Worm (Caenorhabditis elegans) whole organism, late embryonic: ENCODE results near the gene ttbk-2.1.
"Not testable (repeated sequence)": the region's sequence is repeated elsewhere in the genome, so short reads cannot be mapped to it uniquely, and the experiment has no call there.

ENCODE experiments used
- F13H6.1 ChIP-seq: sonication (generic microtip); optimal IDR thresholded peaks from 2 replicates; lab custom pipeline; 2016; ENCODE audit warnings: missing genetic modification characterization, missing compliant biosample characterization
- ama-1 ChIP-seq: fragments of 150-350 bp; optimal IDR thresholded peaks from 2 replicates; lab custom pipeline; 2014
- ceh-14 ChIP-seq: sonication (generic microtip); optimal IDR thresholded peaks from 2 replicates; lab custom pipeline; 2016; ENCODE audit warnings: missing genotype, missing genetic modification characterization, missing compliant biosample characterization
- ceh-19 ChIP-seq: fragments of 200-800 bp; sonication (Bioruptor generic); optimal IDR thresholded peaks from 2 replicates; lab custom pipeline; 2018; ENCODE audit warnings: mild to moderate bottlenecking, missing genetic modification characterization, missing compliant biosample characterization
- ceh-2 ChIP-seq: sonication (generic microtip); optimal IDR thresholded peaks from 2 replicates; lab custom pipeline; 2016; ENCODE audit warnings: missing genotype, missing genetic modification characterization, missing compliant biosample characterization
- ceh-24 ChIP-seq: sonication (generic microtip); optimal IDR thresholded peaks from 2 replicates; lab custom pipeline; 2016; ENCODE audit warnings: mild to moderate bottlenecking, missing genetic modification characterization, missing compliant biosample characterization
- ceh-34 ChIP-seq: sonication (generic microtip); optimal IDR thresholded peaks from 2 replicates; lab custom pipeline; 2016; ENCODE audit warnings: mild to moderate bottlenecking, missing genetic modification characterization, missing compliant biosample characterization
- ceh-6 ChIP-seq: fragments of 200-800 bp; sonication (Bioruptor generic); optimal IDR thresholded peaks from 2 replicates; lab custom pipeline; 2018; ENCODE audit warnings: mild to moderate bottlenecking, missing genetic modification characterization, missing compliant biosample characterization
- dmd-4 ChIP-seq: sonication (generic microtip); optimal IDR thresholded peaks from 2 replicates; lab custom pipeline; 2016; ENCODE audit warnings: borderline replicate concordance, missing genetic modification characterization, missing compliant biosample characterization
- dve-1 ChIP-seq: sonication (generic microtip); optimal IDR thresholded peaks from 2 replicates; lab custom pipeline; 2017; ENCODE audit warnings: antibody characterized with exemption, mild to moderate bottlenecking, missing genetic modification characterization, missing compliant biosample characterization
- eyg-1 ChIP-seq: sonication (generic microtip); optimal IDR thresholded peaks from 2 replicates; lab custom pipeline; 2016; ENCODE audit warnings: missing genotype, missing genetic modification characterization, missing compliant biosample characterization
- fkh-10 ChIP-seq: fragments of 150-350 bp; optimal IDR thresholded peaks from 2 replicates; lab custom pipeline; 2014; ENCODE audit warnings: missing biosample characterization, missing genetic modification reagents, missing genetic modification characterization
- fkh-6 ChIP-seq: sonication (generic microtip); optimal IDR thresholded peaks from 2 replicates; lab custom pipeline; 2016; ENCODE audit warnings: missing genetic modification characterization, missing compliant biosample characterization
- hlh-15 ChIP-seq: sonication (generic microtip); optimal IDR thresholded peaks from 2 replicates; lab custom pipeline; 2016; ENCODE audit warnings: missing genetic modification characterization, missing compliant biosample characterization
- hlh-6 ChIP-seq: sonication (generic microtip); optimal IDR thresholded peaks from 2 replicates; lab custom pipeline; 2016; ENCODE audit warnings: missing genotype, missing genetic modification characterization, missing compliant biosample characterization
- mec-3 ChIP-seq: sonication (generic microtip); optimal IDR thresholded peaks from 2 replicates; lab custom pipeline; 2016; ENCODE audit warnings: borderline replicate concordance, missing genetic modification characterization, missing compliant biosample characterization
- nhr-11 ChIP-seq: fragments of 150-350 bp; optimal IDR thresholded peaks from 2 replicates; lab custom pipeline; 2014; ENCODE audit warnings: missing biosample characterization, missing genetic modification characterization
- nhr-232 ChIP-seq: sonication (generic microtip); optimal IDR thresholded peaks from 2 replicates; lab custom pipeline; 2016; ENCODE audit warnings: missing genetic modification characterization, missing compliant biosample characterization
- npax-4 ChIP-seq: sonication (generic microtip); optimal IDR thresholded peaks from 2 replicates; lab custom pipeline; 2016; ENCODE audit warnings: missing genetic modification characterization, missing compliant biosample characterization
- pax-1 ChIP-seq: fragments of 150-350 bp; optimal IDR thresholded peaks from 2 replicates; lab custom pipeline; 2014; ENCODE audit warnings: missing biosample characterization, missing genetic modification characterization
- pha-2 ChIP-seq: sonication (generic microtip); optimal IDR thresholded peaks from 2 replicates; lab custom pipeline; 2017; ENCODE audit warnings: mild to moderate bottlenecking, missing genetic modification characterization, missing compliant biosample characterization
- pha-4 ChIP-seq: fragments of 150-350 bp; optimal IDR thresholded peaks from 2 replicates; lab custom pipeline; 2018; ENCODE audit warnings: missing biosample characterization, missing genetic modification reagents, missing genetic modification characterization
- ref-2 ChIP-seq: sonication (generic microtip); optimal IDR thresholded peaks from 2 replicates; lab custom pipeline; 2016; ENCODE audit warnings: missing genetic modification characterization, missing compliant biosample characterization
- sox-2 ChIP-seq: fragments of 200-800 bp; sonication (Bioruptor generic); IDR thresholded peaks from 2 replicates; pipeline ENCODE4 v1.3.6; 2022; ENCODE audit warnings: missing genetic modification reagents, missing genetic modification characterization, missing compliant biosample characterization
- syd-9 ChIP-seq: sonication (generic microtip); optimal IDR thresholded peaks from 2 replicates; lab custom pipeline; 2016; ENCODE audit warnings: mild to moderate bottlenecking, missing genetic modification characterization, moderate library complexity, missing compliant biosample characterization
- tbx-2 ChIP-seq: sonication (generic microtip); optimal IDR thresholded peaks from 2 replicates; lab custom pipeline; 2016; ENCODE audit warnings: missing genetic modification characterization, missing compliant biosample characterization
- unc-3 ChIP-seq, 2 experiments: fragments of 200-800 bp in 1 of 2; sonication (Bioruptor generic) in 1 of 2; sonication (generic microtip) in 1 of 2; conservative IDR thresholded peaks in 1 of 2; optimal IDR thresholded peaks in 1 of 2; 2 replicates each; pipeline versions ENCODE4 v1.3.6 to Lab custom; 2016 to 2022; ENCODE audit warnings: missing compliant biosample characterization in 2 of 2, missing genetic modification characterization in 2 of 2, missing genetic modification reagents in 1 of 2
- unc-55 ChIP-seq: sonication (generic microtip); optimal IDR thresholded peaks from 2 replicates; lab custom pipeline; 2017; ENCODE audit warnings: missing biosample characterization, missing genetic modification reagents, missing genetic modification characterization
- unc-86 ChIP-seq: sonication (generic microtip); optimal IDR thresholded peaks from 2 replicates; lab custom pipeline; 2016; ENCODE audit warnings: missing genetic modification characterization, missing compliant biosample characterization
- zip-5 ChIP-seq: sonication (generic microtip); optimal IDR thresholded peaks from 2 replicates; lab custom pipeline; 2016; ENCODE audit warnings: missing genetic modification characterization, missing compliant biosample characterization

ttbk-2.1 gene

DNA sequence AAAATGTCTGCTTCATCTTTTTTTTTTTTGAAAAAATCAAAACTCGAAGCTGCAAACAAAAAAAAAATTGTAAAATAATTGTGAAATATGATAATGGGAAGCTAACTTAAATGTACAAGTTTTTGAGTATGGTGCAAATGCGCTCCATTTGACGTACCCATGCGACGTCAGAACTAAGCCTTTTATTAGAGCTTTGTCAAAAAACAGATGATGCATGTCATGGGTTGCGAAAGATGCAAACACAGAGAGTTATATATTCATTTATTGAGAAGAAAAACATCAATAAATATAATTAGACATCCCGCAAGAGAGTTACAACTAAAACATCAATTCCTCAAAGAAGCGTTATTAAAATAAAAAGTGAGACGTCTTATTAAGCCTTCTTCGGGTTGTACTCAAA is 36.0 kb downstream of the ttbk-2.1 start:
- TF ChIP-seq syd-9 (tag; lab: Kevin White, UChicago), result no peak
- no peak for TF ChIP-seq ceh-34 (tag; lab: Kevin White, UChicago)
- no peak for TF ChIP-seq nhr-11 (tag; lab: Kevin White, UChicago)
- no peak for TF ChIP-seq pha-4
- TF ChIP-seq dve-1 (tag; lab: Kevin White, UChicago), result no peak
- no peak for TF ChIP-seq tbx-2 (tag; lab: Kevin White, UChicago)
- TF ChIP-seq, all 69 proteins: peak for 0

DNA sequence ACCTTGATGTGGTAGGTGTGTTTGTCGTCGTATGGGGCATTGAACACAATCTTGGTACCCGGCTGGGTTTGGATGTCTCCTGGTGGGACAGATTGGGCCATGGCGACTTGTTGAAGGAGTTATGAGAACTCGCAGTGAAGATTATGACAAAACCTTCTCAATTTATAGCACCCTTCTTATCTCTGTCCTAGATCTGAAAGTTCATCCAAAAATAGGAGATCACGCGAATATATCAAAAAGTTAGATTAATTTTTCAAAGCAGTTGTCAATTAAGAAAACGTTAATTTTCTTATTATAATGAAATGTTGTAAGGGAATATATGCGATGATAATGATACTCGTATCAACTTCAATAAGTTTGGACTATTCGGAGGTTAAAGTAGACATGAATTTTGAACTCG is 36.8 kb downstream of the ttbk-2.1 start, which contains the start of gene msp-51:
Gene msp-51 (minus strand): TSS at position 101 of the 400 bp plus-strand sequence.
- TF ChIP-seq eyg-1 (tag; lab: Kevin White, UChicago); mec-3 (tag; lab: Kevin White, UChicago); ama-1 (lab: Kevin White, UChicago): not testable (repeated sequence)

DNA sequence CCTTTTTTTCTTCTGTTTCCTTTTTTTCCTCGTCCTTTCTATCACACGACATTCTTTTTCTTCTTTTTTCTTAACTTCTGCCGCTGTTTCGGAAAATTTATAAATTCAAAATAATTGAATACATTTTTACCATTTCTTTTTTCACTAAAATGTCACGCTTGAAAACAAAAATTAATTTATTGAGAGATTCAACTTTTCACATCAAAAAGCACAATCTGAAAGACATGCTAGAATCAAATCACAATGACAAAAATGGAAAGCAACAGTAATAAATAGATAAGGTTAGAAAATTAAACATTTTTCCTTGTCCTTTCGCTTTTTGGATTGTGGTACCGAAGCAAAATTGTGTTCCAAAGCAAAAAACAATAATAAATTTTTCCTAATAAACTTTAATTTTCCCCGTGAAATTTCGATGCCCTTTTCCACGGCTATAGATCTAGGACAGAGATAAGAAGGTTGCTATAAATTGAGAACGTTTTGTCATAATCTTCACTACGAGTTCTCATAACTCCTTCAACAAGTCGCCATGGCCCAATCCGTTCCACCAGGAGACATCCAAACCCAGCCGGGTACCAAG is 39.0 kb downstream of the ttbk-2.1 start, which contains the start of the genes ZK354.6 and msp-113:
Gene ZK354.6 (minus strand): TSS at position 101 of the 577 bp plus-strand sequence.
Gene msp-113 (plus strand): TSS at position 527 of the 577 bp plus-strand sequence.
- TF ChIP-seq zip-5 (no peak), ref-2 (tag; lab: Kevin White, UChicago) (no peak), dmd-4 (no peak), unc-55 (GFP tag; lab: Kevin White, UChicago) (no peak), hlh-6 (tag; lab: Kevin White, UChicago) (no peak), unc-86 (tag; lab: Kevin White, UChicago) (no peak), ceh-6 (no peak), fkh-6 (no peak), dve-1 (tag; lab: Kevin White, UChicago) (no peak), fkh-10 (no peak), ceh-2 (tag; lab: Kevin White, UChicago) (no peak), pax-1 (no peak)

DNA sequence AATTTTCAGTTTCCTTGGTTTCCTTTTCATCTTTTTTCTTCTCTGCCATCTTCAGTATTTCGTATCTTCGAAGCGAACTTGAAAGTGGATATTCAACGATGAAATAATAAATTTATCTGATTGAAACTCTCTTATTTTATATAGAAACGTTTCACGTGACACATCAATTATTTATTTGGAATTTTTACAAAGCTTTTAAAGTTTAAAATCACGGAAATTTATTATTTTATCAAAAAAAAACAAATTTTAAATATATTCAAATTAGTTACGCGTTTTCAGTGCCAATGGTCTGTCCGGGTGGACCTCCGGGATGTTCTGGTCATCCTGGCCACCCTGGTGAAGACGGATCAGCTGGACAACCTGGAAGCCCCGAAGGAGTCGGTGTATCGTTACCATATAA is 44.5 kb downstream of the ttbk-2.1 start, which contains the start of gene ZK354.7:
Gene ZK354.7 (minus strand): TSS at position 101 of the 400 bp plus-strand sequence.
- TF ChIP-seq syd-9 (tag; lab: Kevin White, UChicago) (no peak), eyg-1 (tag; lab: Kevin White, UChicago) (no peak), hlh-15 (tag; lab: Kevin White, UChicago) (no peak), npax-4 (tag; lab: Kevin White, UChicago) (no peak), pax-1 (no peak), dve-1 (tag; lab: Kevin White, UChicago) (no peak), ceh-24 (tag; lab: Kevin White, UChicago) (no peak), unc-55 (GFP tag; lab: Kevin White, UChicago) (no peak), ceh-14 (tag; lab: Kevin White, UChicago) (no peak), ceh-19 (GFP tag; lab: Kevin White, UChicago) (no peak)

DNA sequence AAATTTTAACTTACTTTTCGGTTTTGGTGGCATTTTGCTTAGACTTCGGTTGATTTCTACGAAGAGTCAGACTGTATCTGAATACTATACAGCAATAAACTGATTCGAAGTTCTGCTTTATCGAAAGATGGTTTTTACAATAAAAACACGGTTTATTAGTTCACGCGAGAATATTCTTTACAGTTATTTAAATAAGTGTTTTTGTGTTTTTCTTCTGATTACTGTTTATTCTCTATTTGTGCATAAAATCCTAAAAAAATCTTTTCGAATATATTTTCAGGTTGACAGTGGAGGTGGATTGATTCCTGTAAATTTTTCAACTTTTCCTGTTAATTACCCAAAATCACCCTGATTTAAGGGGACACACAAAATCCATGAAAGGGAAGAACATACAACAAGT is 47.6 kb downstream of the ttbk-2.1 start, which contains the start of gene ZK354.8:
Gene ZK354.8 (minus strand): TSS at position 101 of the 400 bp plus-strand sequence.
- TF ChIP-seq F13H6.1 (tag; lab: Kevin White, UChicago) (no peak), pax-1 (no peak), unc-3 (GFP tag; conservative IDR thresholded peaks at IDR 0.05; lab: Robert Waterston, UW) (no peak), unc-3 (tag; optimal IDR thresholded peaks at IDR 0.05; lab: Kevin White, UChicago) (no peak), pha-4 (no peak), fkh-10 (no peak), sox-2 (GFP tag; lab: Robert Waterston, UW) (no peak), pha-2 (tag; lab: Kevin White, UChicago) (no peak)

DNA sequence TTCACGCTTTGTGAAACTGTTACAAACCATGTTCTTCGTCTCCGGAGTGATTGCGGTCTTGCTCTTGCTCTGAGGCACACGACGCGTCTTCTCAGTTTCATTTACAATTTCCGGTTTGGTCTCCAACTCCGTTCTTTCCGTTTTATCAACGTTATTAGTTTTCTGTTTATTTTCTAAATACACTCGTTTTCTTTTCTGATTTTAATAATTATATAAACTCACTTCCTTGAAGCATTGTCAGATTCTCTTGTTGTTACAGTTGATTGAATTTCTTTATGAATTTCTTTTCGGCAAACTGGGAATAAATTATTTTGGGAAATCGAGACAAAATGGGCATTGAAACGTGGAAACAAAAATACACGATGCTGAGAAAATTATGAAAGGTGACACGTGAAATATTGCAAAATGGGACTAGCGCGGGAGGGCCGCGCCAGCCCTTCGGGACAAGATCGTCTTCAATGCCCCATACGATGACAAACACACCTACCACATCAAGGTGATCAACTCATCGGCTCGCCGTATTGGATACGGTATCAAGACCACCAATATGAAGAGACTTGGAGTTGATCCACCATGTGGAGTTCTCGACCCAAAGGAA is 49.7 kb downstream of the ttbk-2.1 start, which contains the start of the genes ZK354.9 and msp-58:
Gene ZK354.9 (minus strand): TSS at position 101 of the 598 bp plus-strand sequence.
Gene msp-58 (plus strand): TSS at position 548 of the 598 bp plus-strand sequence.
- not testable (repeated sequence) for TF ChIP-seq nhr-232, F13H6.1, syd-9 (tag; lab: Kevin White, UChicago)
